Worm (Caenorhabditis elegans) whole organism, early embryonic: ENCODE measurements around the gene pigm-1.
A peak's percentile ranks its signal among the peaks of the same experiment; 100 is the strongest.

Source experiments
- B0310.2 ChIP-seq: sonication (generic microtip); optimal IDR thresholded peaks from 2 replicates; lab custom pipeline; 2016; ENCODE audit warnings: mild to moderate bottlenecking, missing genetic modification characterization, missing compliant biosample characterization
- F13C5.2 ChIP-seq: sonication (generic microtip); optimal IDR thresholded peaks from 2 replicates; lab custom pipeline; 2017; ENCODE audit warnings: mild to moderate bottlenecking, missing genetic modification characterization, inconsistent platforms, missing compliant biosample characterization
- aly-1 ChIP-seq: sonication (generic microtip); optimal IDR thresholded peaks from 2 replicates; lab custom pipeline; 2016; ENCODE audit warnings: missing genetic modification characterization, missing compliant biosample characterization
- ama-1 ChIP-seq: fragments of 150-350 bp; optimal IDR thresholded peaks from 2 replicates; lab custom pipeline; 2014
- ceh-13 ChIP-seq: fragments of 200-800 bp; sonication (Bioruptor generic); optimal IDR thresholded peaks from 2 replicates; lab custom pipeline; 2018; ENCODE audit warnings: mild to moderate bottlenecking, missing genetic modification characterization, missing compliant biosample characterization
- ceh-36 ChIP-seq: sonication (generic microtip); optimal IDR thresholded peaks from 2 replicates; lab custom pipeline; 2016; ENCODE audit warnings: missing genetic modification characterization, inconsistent platforms, missing compliant biosample characterization
- ets-7 ChIP-seq: sonication (generic microtip); optimal IDR thresholded peaks from 2 replicates; lab custom pipeline; 2016; ENCODE audit warnings: missing genotype, missing genetic modification characterization, missing compliant biosample characterization
- flt-1 ChIP-seq: fragments of 200-800 bp; sonication (Bioruptor generic); IDR thresholded peaks from 2 replicates; pipeline ENCODE4 v1.3.6; 2022; ENCODE audit warnings: missing genetic modification characterization, missing compliant biosample characterization
- hmbx-1 ChIP-seq: sonication (generic microtip); optimal IDR thresholded peaks from 2 replicates; lab custom pipeline; 2016; ENCODE audit warnings: mild to moderate bottlenecking, missing genetic modification characterization, missing compliant biosample characterization
- hmg-4 ChIP-seq: fragments of 200-800 bp; sonication (Bioruptor generic); optimal IDR thresholded peaks from 2 replicates; lab custom pipeline; 2018; ENCODE audit warnings: mild to moderate bottlenecking, missing genetic modification characterization, missing compliant biosample characterization
- hnd-1 ChIP-seq: sonication (generic microtip); optimal IDR thresholded peaks from 2 replicates; lab custom pipeline; 2016; ENCODE audit warnings: missing genetic modification characterization, missing compliant biosample characterization
- pes-1 ChIP-seq: fragments of 200-800 bp; sonication (Bioruptor generic); IDR thresholded peaks from 2 replicates; pipeline ENCODE4 v1.3.6; 2022; ENCODE audit warnings: missing genetic modification reagents, missing genetic modification characterization, missing compliant biosample characterization
- scrt-1 ChIP-seq: fragments of 200-800 bp; sonication (Bioruptor generic); IDR thresholded peaks from 2 replicates; pipeline ENCODE4 v1.3.6; 2022; ENCODE audit warnings: missing genetic modification characterization, missing compliant biosample characterization
- sea-1 ChIP-seq: fragments of 200-800 bp; sonication (Bioruptor generic); conservative IDR thresholded peaks from 2 replicates; pipeline ENCODE4 v1.3.6; 2022; ENCODE audit warnings: missing genetic modification characterization, missing compliant biosample characterization
- tbx-11 ChIP-seq: fragments of 200-800 bp; sonication (Bioruptor generic); IDR thresholded peaks from 2 replicates; pipeline ENCODE4 v1.3.6; 2022; ENCODE audit warnings: missing genetic modification characterization, missing compliant biosample characterization
- tbx-37 ChIP-seq: fragments of 200-800 bp; sonication (Bioruptor generic); conservative IDR thresholded peaks from 2 replicates; pipeline ENCODE4 v1.3.6; 2022; ENCODE audit warnings: missing genetic modification reagents, missing genetic modification characterization, missing compliant biosample characterization
- tra-4 ChIP-seq: sonication (generic microtip); optimal IDR thresholded peaks from 2 replicates; lab custom pipeline; 2017; ENCODE audit warnings: missing genetic modification characterization, missing compliant biosample characterization

pigm-1 gene

DNA sequence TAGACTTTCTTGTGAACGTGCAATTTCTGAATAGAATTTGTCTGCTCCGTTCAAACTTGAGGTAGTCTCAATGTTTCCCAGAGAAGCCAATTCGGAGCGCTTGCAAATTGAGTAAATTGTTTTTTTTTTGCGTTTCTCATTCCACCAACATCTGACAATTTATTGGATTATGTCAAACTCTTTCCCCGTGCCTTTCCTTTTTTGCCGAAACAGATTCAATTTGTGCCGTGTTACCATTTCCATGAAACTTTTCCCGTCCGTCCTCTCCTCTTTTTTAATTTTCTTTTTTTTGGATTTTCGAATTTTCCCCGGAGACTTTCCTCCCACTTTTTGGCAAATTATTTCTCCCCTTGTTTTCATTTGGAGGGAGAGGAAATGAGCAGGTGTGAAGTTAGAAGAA is 5.2 kb downstream of the pigm-1 start:
- TF ChIP-seq hnd-1 (tag; lab: Kevin White, UChicago) (no peak), pes-1 (no peak), ets-7 (tag; lab: Kevin White, UChicago) (no peak), tbx-11 (GFP tag; lab: Robert Waterston, UW) (no peak), ama-1 (lab: Kevin White, UChicago) (no peak), tbx-37 (GFP tag; lab: Robert Waterston, UW) (no peak), hmg-4 (no peak), tra-4 (tag; lab: Kevin White, UChicago) (no peak), hmbx-1 (tag; lab: Kevin White, UChicago) (no peak), ceh-13 (GFP tag; lab: Kevin White, UChicago) (no peak), ceh-36 (tag; lab: Kevin White, UChicago) (no peak), F13C5.2 (no peak), B0310.2 (tag; lab: Kevin White, UChicago) (no peak), flt-1 (GFP tag; lab: Robert Waterston, UW) (no peak), scrt-1 (no peak), aly-1 (no peak)

DNA sequence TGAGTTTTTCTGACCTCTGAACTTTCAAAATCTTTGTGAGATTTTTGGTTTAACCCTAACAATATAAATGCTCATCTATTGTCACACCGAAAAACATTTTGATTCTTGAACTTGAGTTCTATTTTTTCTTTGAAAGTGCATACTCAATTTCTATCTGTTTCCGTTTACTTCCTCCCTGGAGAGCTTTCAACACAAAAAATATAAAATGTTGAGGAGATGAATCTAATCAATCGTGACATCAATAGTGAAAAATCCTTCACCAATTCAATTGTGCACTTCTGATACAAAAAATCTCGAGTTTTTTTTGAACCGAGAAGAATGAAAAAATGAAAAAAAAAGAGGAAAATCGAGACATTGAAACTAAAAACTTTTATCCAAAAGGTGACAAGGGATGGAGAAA is 13.5 kb downstream of the pigm-1 start:
- TF ChIP-seq hmbx-1 (tag; lab: Kevin White, UChicago) (no peak), sea-1 (GFP tag; lab: Robert Waterston, UW) (no peak)

DNA sequence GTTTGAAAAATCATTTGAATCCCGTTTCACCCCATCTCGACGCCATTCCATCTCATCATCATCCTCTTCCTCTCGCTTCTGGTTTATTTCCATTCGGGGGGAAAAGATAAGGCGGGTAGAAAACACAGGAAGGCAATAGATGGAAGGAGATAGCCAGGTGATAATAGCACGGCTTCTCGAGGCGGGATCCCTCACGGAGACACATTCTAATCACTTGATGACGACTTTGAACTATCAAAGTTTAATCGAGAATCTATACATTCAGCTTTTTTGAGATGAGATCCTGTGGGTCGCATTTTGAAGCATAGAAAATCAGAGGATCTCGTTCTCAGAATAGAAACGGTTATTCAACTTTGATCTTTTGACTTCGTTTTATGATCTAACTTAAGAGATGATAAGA is 23.7 kb downstream of the pigm-1 start, which contains the start of gene C33B4.2:
Gene C33B4.2 (minus strand): TSS at position 165 of the 400 bp plus-strand sequence.
- TF ChIP-seq flt-1 (GFP tag; lab: Robert Waterston, UW), result no peak
- no peak for TF ChIP-seq hmg-4
- TF ChIP-seq ama-1 (lab: Kevin White, UChicago), result no peak
- TF ChIP-seq tra-4 (tag; lab: Kevin White, UChicago), result no peak
- TF ChIP-seq ceh-36 (tag; lab: Kevin White, UChicago), result no peak
- no peak for TF ChIP-seq ceh-13 (GFP tag; lab: Kevin White, UChicago)
- no peak for TF ChIP-seq aly-1
- TF ChIP-seq hnd-1 (tag; lab: Kevin White, UChicago), result no peak
- TF ChIP-seq F13C5.2, result no peak
- TF ChIP-seq tbx-37 (GFP tag; lab: Robert Waterston, UW), result no peak
- TF ChIP-seq B0310.2 (tag; lab: Kevin White, UChicago), result no peak
- no peak for TF ChIP-seq ets-7 (tag; lab: Kevin White, UChicago)
- TF ChIP-seq tbx-11 (GFP tag; lab: Robert Waterston, UW), result no peak
- no peak for TF ChIP-seq pes-1
- no peak for TF ChIP-seq scrt-1

DNA sequence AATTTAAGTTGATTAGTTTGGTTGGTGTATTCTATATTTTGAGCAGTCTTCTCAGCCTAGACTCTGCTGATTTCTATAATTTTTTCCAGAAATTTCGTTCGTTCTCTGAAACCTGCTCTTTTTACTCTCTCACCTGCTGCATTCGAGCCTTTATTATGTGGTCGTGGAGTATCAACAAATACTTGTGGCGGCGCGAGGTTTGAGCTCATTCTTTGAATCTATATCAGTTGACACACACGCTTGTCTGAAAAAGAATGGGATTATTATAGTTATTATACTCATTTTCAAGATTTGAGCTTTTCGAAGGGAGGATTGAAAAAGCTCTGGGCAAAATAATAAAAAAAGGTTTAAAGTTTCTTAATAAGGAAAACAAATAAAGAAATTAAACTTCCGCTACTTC is 27.8 kb downstream of the pigm-1 start:
- TF ChIP-seq sea-1 (GFP tag; lab: Robert Waterston, UW), result no peak
- TF ChIP-seq tbx-11 (GFP tag; lab: Robert Waterston, UW), result no peak
- TF ChIP-seq ceh-36 (tag; lab: Kevin White, UChicago), result no peak
- no peak for TF ChIP-seq flt-1 (GFP tag; lab: Robert Waterston, UW)
- no peak for TF ChIP-seq B0310.2 (tag; lab: Kevin White, UChicago)
- TF ChIP-seq hnd-1 (tag; lab: Kevin White, UChicago), result no peak
- TF ChIP-seq F13C5.2, result no peak
- TF ChIP-seq pes-1, result no peak
- TF ChIP-seq tra-4 (tag; lab: Kevin White, UChicago), result no peak

DNA sequence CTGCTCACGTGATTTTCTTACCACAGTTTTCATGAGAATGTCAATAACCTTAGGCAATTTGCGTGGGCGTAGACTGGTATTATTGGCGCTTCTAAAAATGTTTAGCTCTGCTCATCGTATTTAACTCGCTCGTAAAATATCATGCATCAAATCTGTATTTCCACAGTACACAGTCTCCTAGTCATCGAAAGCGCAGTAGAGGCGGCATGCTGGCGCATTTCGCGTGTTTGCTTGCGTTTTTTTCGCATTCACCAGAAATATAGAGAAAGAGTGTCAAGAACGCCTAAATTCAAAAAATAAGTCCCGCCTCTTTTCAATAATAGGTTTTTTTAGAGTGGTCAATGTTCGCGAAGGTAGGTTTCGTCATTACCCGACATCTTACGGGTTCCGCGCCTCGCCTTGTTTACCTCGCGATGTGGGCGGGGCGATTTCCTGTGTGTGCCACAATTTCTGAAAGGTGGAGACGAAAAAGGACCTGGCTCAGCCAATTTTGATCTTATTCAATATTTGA is 28.4 kb downstream of the pigm-1 start:
- no peak for TF ChIP-seq pes-1
- no peak for TF ChIP-seq sea-1 (GFP tag; lab: Robert Waterston, UW)
- no peak for TF ChIP-seq hmg-4
- no peak for TF ChIP-seq tbx-11 (GFP tag; lab: Robert Waterston, UW)
- no peak for TF ChIP-seq scrt-1

DNA sequence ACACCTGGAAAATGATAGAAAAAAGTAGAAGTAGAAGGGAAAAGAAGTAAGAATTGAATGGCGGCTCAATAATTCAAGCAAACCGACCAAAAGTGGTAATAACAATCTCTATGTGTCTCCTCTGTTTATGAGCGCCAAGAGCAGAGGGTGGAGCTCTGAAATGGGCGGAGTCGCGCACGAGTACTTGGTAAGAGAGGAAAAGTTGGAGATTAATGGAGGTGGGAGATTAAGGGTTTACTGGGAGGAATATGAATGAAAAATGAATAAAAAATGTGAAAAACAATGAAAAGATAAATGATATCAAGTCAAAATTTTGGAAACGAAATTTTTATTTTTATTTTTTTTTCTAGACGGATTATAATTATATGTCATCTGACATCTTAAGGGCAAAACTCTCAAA is 29.5 kb downstream of the pigm-1 start:
- TF ChIP-seq tra-4 (tag; lab: Kevin White, UChicago) (no peak), ets-7 (tag; lab: Kevin White, UChicago) (no peak), flt-1 (GFP tag; lab: Robert Waterston, UW) (no peak), F13C5.2 (no peak), hnd-1 (tag; lab: Kevin White, UChicago) (no peak), ceh-13 (GFP tag; lab: Kevin White, UChicago) (no peak), sea-1 (GFP tag; lab: Robert Waterston, UW) (no peak), aly-1 (no peak), tbx-11 (GFP tag; lab: Robert Waterston, UW) (no peak), hmg-4 (no peak), hmbx-1 (tag; lab: Kevin White, UChicago) (no peak), tbx-37 (GFP tag; lab: Robert Waterston, UW) (no peak), B0310.2 (tag; lab: Kevin White, UChicago) (no peak), ceh-36 (tag; lab: Kevin White, UChicago) (no peak), scrt-1 (no peak), ama-1 (lab: Kevin White, UChicago) (no peak), pes-1 (no peak)

DNA sequence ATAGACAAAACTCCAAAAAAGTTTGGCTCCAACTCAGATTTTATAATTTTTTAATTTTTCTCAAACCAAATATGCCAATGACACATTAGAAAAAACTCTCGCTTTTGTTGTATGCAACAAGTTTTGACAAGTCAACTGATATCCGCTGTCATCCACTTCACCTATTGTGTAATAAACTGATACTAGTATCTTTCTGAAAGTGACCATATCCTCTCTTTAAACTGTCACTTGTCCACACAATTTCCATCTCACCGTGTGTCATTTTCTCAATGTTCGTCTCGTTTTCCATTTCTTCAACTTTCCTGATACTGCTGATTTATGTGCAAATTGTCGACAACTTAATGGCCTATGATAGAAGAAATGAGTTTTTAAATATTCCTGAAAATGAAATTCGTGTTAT is 34.8 kb downstream of the pigm-1 start, which contains the start of the genes C33B4.5 and C33B4.4:
Gene C33B4.5 (plus strand): TSS at position 270 of the 400 bp plus-strand sequence.
Gene C33B4.4 (minus strand): TSS at position 385 of the 400 bp plus-strand sequence.
- TF ChIP-seq hnd-1 (tag; lab: Kevin White, UChicago), result no peak
- TF ChIP-seq tbx-11 (GFP tag; lab: Robert Waterston, UW), result no peak
- no peak for TF ChIP-seq ets-7 (tag; lab: Kevin White, UChicago)
- TF ChIP-seq B0310.2 (tag; lab: Kevin White, UChicago), result no peak
- TF ChIP-seq ceh-36 (tag; lab: Kevin White, UChicago), result no peak
- no peak for TF ChIP-seq scrt-1

DNA sequence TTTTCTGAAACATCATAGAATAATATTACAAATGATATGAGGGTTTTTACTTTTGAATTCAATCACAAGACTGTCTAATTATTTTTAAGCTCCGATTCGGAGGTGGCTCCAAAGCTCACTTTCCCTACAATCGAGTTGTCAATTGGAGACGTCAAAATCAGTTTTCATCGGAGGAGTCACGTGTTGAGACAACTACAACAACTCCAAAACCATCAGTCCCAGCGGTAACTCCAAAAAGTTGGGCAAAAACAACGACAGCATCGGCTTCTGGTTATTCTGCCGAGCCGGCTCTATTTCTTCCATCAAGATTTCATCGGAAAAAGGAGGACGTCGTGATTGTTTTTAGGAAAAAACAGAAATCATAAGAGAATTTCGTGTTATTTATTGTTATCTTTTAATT is 35.9 kb downstream of the pigm-1 start:
- peak; percentile 58 for TF ChIP-seq ama-1 (lab: Kevin White, UChicago)
- no peak for TF ChIP-seq pes-1
